Worm (Caenorhabditis elegans) whole organism, L4 larva: ENCODE results near the gene sptl-2.

Source experiments
- F10B5.3 ChIP-seq: sonication (generic microtip); optimal IDR thresholded peaks from 2 replicates; lab custom pipeline; 2016; ENCODE audit warnings: mild to moderate bottlenecking, missing genetic modification characterization, missing compliant biosample characterization
- Y5F2A.4 ChIP-seq: fragments of 200-800 bp; sonication (Bioruptor generic); optimal IDR thresholded peaks from 2 replicates; lab custom pipeline; 2018; ENCODE audit warnings: mild to moderate bottlenecking, missing genetic modification characterization, missing compliant biosample characterization
- ZK337.2 ChIP-seq: fragments of 200-800 bp; sonication (Bioruptor generic); IDR thresholded peaks from 2 replicates; pipeline ENCODE4 v1.3.6; 2022; ENCODE audit warnings: missing genetic modification reagents, missing genetic modification characterization, missing compliant biosample characterization
- ZK546.5 ChIP-seq, 2 experiments: sonication (generic microtip); optimal IDR thresholded peaks; 2 replicates each; lab custom pipeline; 2017; ENCODE audit warnings: missing biosample characterization in 2 of 2, missing genetic modification characterization in 2 of 2
- aha-1 ChIP-seq: fragments of 150-350 bp; peaks from one replicate; lab custom pipeline; 2014; ENCODE audit warnings: missing biosample characterization, missing genetic modification characterization
- aly-2 ChIP-seq: sonication (generic microtip); optimal IDR thresholded peaks from 2 replicates; lab custom pipeline; 2018; ENCODE audit warnings: missing biosample characterization, missing genetic modification characterization
- arid-1 ChIP-seq: fragments of 200-800 bp; sonication (Bioruptor generic); conservative IDR thresholded peaks from 2 replicates; pipeline ENCODE4 v1.3.6; 2022; ENCODE audit warnings: missing genetic modification reagents, missing genetic modification characterization, missing compliant biosample characterization
- attf-4 ChIP-seq: sonication (generic microtip); optimal IDR thresholded peaks from 3 replicates; lab custom pipeline; 2017; ENCODE audit warnings: missing biosample characterization, missing genetic modification characterization
- ceh-62 ChIP-seq: sonication (generic microtip); optimal IDR thresholded peaks from 2 replicates; lab custom pipeline; 2017; ENCODE audit warnings: missing biosample characterization, missing genetic modification characterization
- cey-2 ChIP-seq: sonication (generic microtip); optimal IDR thresholded peaks from 3 replicates; lab custom pipeline; 2017; ENCODE audit warnings: missing genetic modification characterization, mild to moderate bottlenecking, missing compliant biosample characterization, antibody characterized with exemption, borderline replicate concordance; ENCODE audit not compliant: insufficient read depth
- ctbp-1 ChIP-seq: fragments of 200-800 bp; sonication (Bioruptor generic); IDR thresholded peaks from 2 replicates; pipeline ENCODE4 v1.3.6; 2022; ENCODE audit warnings: missing genetic modification reagents, missing genetic modification characterization, missing compliant biosample characterization
- daf-19 ChIP-seq: fragments of 200-800 bp; sonication (Bioruptor generic); conservative IDR thresholded peaks from 2 replicates; pipeline ENCODE4 v1.3.6; 2022; ENCODE audit warnings: missing genetic modification characterization, missing compliant biosample characterization
- dmd-6 ChIP-seq: fragments of 200-800 bp; sonication (Bioruptor generic); IDR thresholded peaks from 2 replicates; pipeline ENCODE4 v1.3.6; 2022; ENCODE audit warnings: missing genetic modification reagents, missing genetic modification characterization, missing compliant biosample characterization
- dve-1 ChIP-seq: sonication (generic microtip); optimal IDR thresholded peaks from 2 replicates; lab custom pipeline; 2017; ENCODE audit warnings: antibody characterized with exemption, mild to moderate bottlenecking, missing genetic modification characterization, missing compliant biosample characterization; ENCODE audit not compliant: insufficient read depth
- hif-1 ChIP-seq, 2 experiments: sonication (generic microtip); optimal IDR thresholded peaks; 2 replicates each; lab custom pipeline; 2016 to 2017; ENCODE audit warnings: missing compliant biosample characterization in 2 of 2, missing genetic modification characterization in 2 of 2, missing genetic modification reagents in 2 of 2, missing genotype in 2 of 2, mild to moderate bottlenecking in 1 of 2
- jun-1 ChIP-seq: fragments of 150-350 bp; optimal IDR thresholded peaks from 2 replicates; lab custom pipeline; 2014; ENCODE audit warnings: missing biosample characterization, missing genetic modification reagents, missing genetic modification characterization
- lin-29 ChIP-seq: fragments of 200-800 bp; sonication (Bioruptor generic); IDR thresholded peaks from 2 replicates; pipeline ENCODE4 v1.3.6; 2022; ENCODE audit warnings: missing genetic modification reagents, missing genetic modification characterization, missing compliant biosample characterization
- lir-3 ChIP-seq: sonication (generic microtip); optimal IDR thresholded peaks from 2 replicates; lab custom pipeline; 2016; ENCODE audit warnings: mild to moderate bottlenecking, missing genetic modification characterization, missing compliant biosample characterization
- lsy-2 ChIP-seq, 2 experiments: fragments of 150-350 bp in 1 of 2; sonication (generic microtip) in 1 of 2; optimal IDR thresholded peaks; 2 replicates each; lab custom pipeline; 2014 to 2017; ENCODE audit warnings: missing biosample characterization in 2 of 2, missing genetic modification characterization in 2 of 2
- madf-9 ChIP-seq: fragments of 200-800 bp; sonication (Bioruptor generic); conservative IDR thresholded peaks from 2 replicates; pipeline ENCODE4 v1.3.6; 2022; ENCODE audit warnings: missing genetic modification reagents, missing genetic modification characterization, missing compliant biosample characterization
- mep-1 ChIP-seq: fragments of 150-350 bp; sonication (generic microtip); optimal IDR thresholded peaks from 3 replicates; lab custom pipeline; 2014; ENCODE audit warnings: missing biosample characterization, missing genetic modification characterization
- mxl-2 ChIP-seq: fragments of 200-800 bp; sonication (Bioruptor generic); conservative IDR thresholded peaks from 2 replicates; pipeline ENCODE4 v1.3.6; 2022; ENCODE audit warnings: missing genetic modification reagents, missing genetic modification characterization, missing compliant biosample characterization
- nhr-10 ChIP-seq: fragments of 150-350 bp; optimal IDR thresholded peaks from 2 replicates; lab custom pipeline; 2014; ENCODE audit warnings: missing biosample characterization, missing genetic modification characterization
- nhr-102 ChIP-seq: sonication (generic microtip); optimal IDR thresholded peaks from 2 replicates; lab custom pipeline; 2016; ENCODE audit warnings: mild to moderate bottlenecking, missing genetic modification characterization, moderate library complexity, missing compliant biosample characterization
- nhr-11 ChIP-seq: fragments of 150-350 bp; optimal IDR thresholded peaks from 2 replicates; lab custom pipeline; 2014; ENCODE audit warnings: missing biosample characterization, missing genetic modification characterization
- nhr-111 ChIP-seq: fragments of 200-800 bp; sonication (Bioruptor generic); optimal IDR thresholded peaks from 2 replicates; lab custom pipeline; 2018; ENCODE audit warnings: mild to moderate bottlenecking, missing genetic modification characterization, missing compliant biosample characterization
- nhr-237 ChIP-seq: sonication (generic microtip); optimal IDR thresholded peaks from 2 replicates; lab custom pipeline; 2017; ENCODE audit warnings: missing biosample characterization, missing genetic modification characterization
- nhr-25 ChIP-seq: sonication (generic microtip); optimal IDR thresholded peaks from 2 replicates; lab custom pipeline; 2017; ENCODE audit warnings: missing genetic modification characterization, mild to moderate bottlenecking, missing compliant biosample characterization, antibody characterized with exemption, moderate library complexity, borderline replicate concordance; ENCODE audit not compliant: insufficient read depth
- nhr-41 ChIP-seq: fragments of 200-800 bp; sonication (Bioruptor generic); IDR thresholded peaks from 2 replicates; pipeline ENCODE4 v1.3.6; 2022; ENCODE audit warnings: missing genetic modification reagents, missing genetic modification characterization, missing compliant biosample characterization
- nhr-42 ChIP-seq: fragments of 200-800 bp; sonication (Bioruptor generic); IDR thresholded peaks from 2 replicates; pipeline ENCODE4 v1.3.6; 2022; ENCODE audit warnings: missing genetic modification characterization, missing compliant biosample characterization
- nhr-6 ChIP-seq: fragments of 150-350 bp; optimal IDR thresholded peaks from 2 replicates; lab custom pipeline; 2014; ENCODE audit warnings: missing biosample characterization, missing genetic modification characterization
- nhr-76 ChIP-seq: fragments of 150-350 bp; optimal IDR thresholded peaks from 2 replicates; lab custom pipeline; 2014; ENCODE audit warnings: missing biosample characterization, missing genetic modification characterization
- pha-4 ChIP-seq, 2 experiments: fragments of 150-350 bp in 1 of 2; fragments of 200-800 bp in 1 of 2; sonication (Bioruptor generic) in 1 of 2; IDR thresholded peaks in 1 of 2; optimal IDR thresholded peaks in 1 of 2; 2 replicates each; pipeline versions ENCODE4 v1.3.6 to Lab custom; 2014 to 2022; ENCODE audit warnings: missing genetic modification characterization in 2 of 2, missing genetic modification reagents in 2 of 2, missing biosample characterization in 1 of 2, missing compliant biosample characterization in 1 of 2
- php-3 ChIP-seq: fragments of 200-800 bp; sonication (Bioruptor generic); IDR thresholded peaks from 2 replicates; pipeline ENCODE4 v1.3.6; 2022; ENCODE audit warnings: missing genetic modification reagents, missing genetic modification characterization, missing compliant biosample characterization
- set-16 ChIP-seq: fragments of 200-800 bp; sonication (Bioruptor generic); IDR thresholded peaks from 2 replicates; pipeline ENCODE4 v1.3.6; 2022; ENCODE audit warnings: missing genetic modification reagents, missing genetic modification characterization, missing compliant biosample characterization
- skn-1 ChIP-seq: fragments of 150-350 bp; optimal IDR thresholded peaks from 2 replicates; lab custom pipeline; 2014; ENCODE audit warnings: missing biosample characterization, missing genetic modification characterization
- snpc-1.2 ChIP-seq: fragments of 200-800 bp; sonication (Bioruptor generic); IDR thresholded peaks from 2 replicates; pipeline ENCODE4 v1.3.6; 2022; ENCODE audit warnings: missing genetic modification reagents, missing genetic modification characterization, missing compliant biosample characterization
- spr-1 ChIP-seq: sonication (generic microtip); optimal IDR thresholded peaks from 2 replicates; lab custom pipeline; 2016; ENCODE audit warnings: mild to moderate bottlenecking, missing genetic modification characterization, missing compliant biosample characterization
- spr-3 ChIP-seq: fragments of 200-800 bp; sonication (Bioruptor generic); optimal IDR thresholded peaks from 2 replicates; lab custom pipeline; 2018; ENCODE audit warnings: mild to moderate bottlenecking, missing genetic modification characterization, missing compliant biosample characterization
- tag-97 ChIP-seq: fragments of 200-800 bp; sonication (Bioruptor generic); IDR thresholded peaks from 2 replicates; pipeline ENCODE4 v1.3.6; 2022; ENCODE audit warnings: missing genetic modification characterization, missing compliant biosample characterization
- unc-39 ChIP-seq: sonication (generic microtip); optimal IDR thresholded peaks from 2 replicates; lab custom pipeline; 2017; ENCODE audit warnings: missing biosample characterization, missing genetic modification characterization
- unc-62 ChIP-seq, 3 experiments: fragments of 150-350 bp in 1 of 3; sonication (generic microtip); optimal IDR thresholded peaks in 2 of 3; peaks in 1 of 3; 1 replicate in 1 of 3; 2 replicates in 2 of 3; lab custom pipeline; 2014 to 2017; ENCODE audit warnings: missing biosample characterization in 3 of 3, missing genetic modification characterization in 3 of 3, missing genetic modification reagents in 3 of 3, missing genotype in 1 of 3
- zag-1 ChIP-seq: fragments of 150-350 bp; optimal IDR thresholded peaks from 2 replicates; lab custom pipeline; 2014; ENCODE audit warnings: missing biosample characterization, missing genetic modification characterization
- zfp-3 ChIP-seq: fragments of 200-800 bp; sonication (Bioruptor generic); conservative IDR thresholded peaks from 2 replicates; pipeline ENCODE4 v1.3.6; 2022; ENCODE audit warnings: missing genetic modification reagents, missing genetic modification characterization, missing compliant biosample characterization
- zip-2 ChIP-seq: fragments of 150-350 bp; optimal IDR thresholded peaks from 2 replicates; lab custom pipeline; 2014; ENCODE audit warnings: missing biosample characterization, missing genetic modification characterization
- ztf-11 ChIP-seq: fragments of 150-350 bp; optimal IDR thresholded peaks from 2 replicates; lab custom pipeline; 2014; ENCODE audit warnings: missing biosample characterization, missing genetic modification characterization
- ztf-7 ChIP-seq: fragments of 150-350 bp; optimal IDR thresholded peaks from 2 replicates; lab custom pipeline; 2014; ENCODE audit warnings: missing biosample characterization, missing genetic modification characterization

The sptl-2 gene

ce11 chrV:7977701-7978461 is 39.1 kb upstream of the sptl-2 start, which contains the start of gene let-413 (continued):
- TF ChIP-seq aha-1 (tag; lab: Kevin White, UChicago) (peak; percentile 90), nhr-41 (GFP tag; lab: Robert Waterston, UW) (no peak), aly-2 (tag; lab: Kevin White, UChicago) (no peak), nhr-25 (tag; lab: Kevin White, UChicago) (no peak), unc-62 (GFP tag; optimal IDR thresholded peaks at IDR 0.05 in 1 of 2; lab: Kevin White, UChicago) (peak in 1 of 2 experiments; percentile 88), unc-62 (tag; optimal IDR thresholded peaks at IDR 0.05; lab: Kevin White, UChicago) (no peak), lsy-2 (tag; optimal IDR thresholded peaks at IDR 0.05; lab: Kevin White, UChicago) (peak in 1 of 2 experiments; percentile 23), madf-9 (GFP tag; lab: Robert Waterston, UW) (no peak), nhr-102 (tag; lab: Kevin White, UChicago) (no peak), daf-19 (GFP tag; lab: Robert Waterston, UW) (no peak), arid-1 (GFP tag; lab: Robert Waterston, UW) (no peak), mep-1 (tag; lab: Kevin White, UChicago) (peak; percentile 20), ZK337.2 (GFP tag; lab: Robert Waterston, UW) (no peak), php-3 (no peak), ceh-62 (tag; lab: Kevin White, UChicago) (no peak)

ce11 chrV:7978798-7979197 is 38.2 kb upstream of the sptl-2 start:
- TF ChIP-seq arid-1 (GFP tag; lab: Robert Waterston, UW) (no peak), zfp-3 (GFP tag; lab: Robert Waterston, UW) (no peak), dmd-6 (GFP tag; lab: Robert Waterston, UW) (0 out of 2 replicates have a peak, but pooled peaks have one; percentile 9), ZK546.5 (tag; optimal IDR thresholded peaks at IDR 0.05; lab: Kevin White, UChicago) (no peak), ztf-11 (tag; lab: Kevin White, UChicago) (no peak), aha-1 (tag; lab: Kevin White, UChicago) (no peak), cey-2 (tag; lab: Kevin White, UChicago) (no peak), nhr-111 (GFP tag; lab: Kevin White, UChicago) (no peak), lin-29 (no peak), F10B5.3 (tag; lab: Kevin White, UChicago) (no peak), pha-4 (GFP tag; IDR thresholded peaks at IDR 0.05; lab: Robert Waterston, UW) (no peak), pha-4 (tag; optimal IDR thresholded peaks at IDR 0.05; lab: Kevin White, UChicago) (peak; percentile 0), nhr-11 (no peak), ceh-62 (tag; lab: Kevin White, UChicago) (no peak), zip-2 (tag; lab: Kevin White, UChicago) (no peak), spr-3 (GFP tag; lab: Kevin White, UChicago) (no peak), dve-1 (tag; lab: Kevin White, UChicago) (peak; percentile 78), nhr-10 (tag; lab: Kevin White, UChicago) (no peak), attf-4 (tag; lab: Kevin White, UChicago) (no peak), nhr-42 (GFP tag; lab: Robert Waterston, UW) (no peak), tag-97 (GFP tag; lab: Robert Waterston, UW) (no peak), Y5F2A.4 (GFP tag; lab: Kevin White, UChicago) (no peak), zag-1 (no peak), nhr-6 (peak; percentile 41), ztf-7 (tag; lab: Kevin White, UChicago) (no peak), jun-1 (tag; lab: Kevin White, UChicago) (no peak), nhr-237 (tag; lab: Kevin White, UChicago) (no peak), snpc-1.2 (no peak), spr-1 (no peak), mxl-2 (GFP tag; lab: Robert Waterston, UW) (no peak), mep-1 (tag; lab: Kevin White, UChicago) (peak; percentile 64), lir-3 (no peak), skn-1 (no peak), php-3 (no peak), set-16 (no peak), nhr-76 (tag; lab: Kevin White, UChicago) (no peak), hif-1 (tag; optimal IDR thresholded peaks at IDR 0.05; lab: Kevin White, UChicago) (no peak), ctbp-1 (GFP tag; lab: Robert Waterston, UW) (no peak), unc-39 (tag; lab: Kevin White, UChicago) (no peak)
